Fruit fly (Drosophila melanogaster) whole organism, wandering third instar larva: Measurements from ENCODE around the gene CG14400.

Experiments used
- CrebA ChIP-seq: fragments of 200-800 bp; sonication (Bioruptor generic); optimal IDR thresholded peaks from 2 replicates; lab custom pipeline; 2016; ENCODE audit warnings: missing biosample characterization, mild to moderate bottlenecking, missing genetic modification characterization, borderline replicate concordance
- HLH106 ChIP-seq: fragments of 200-800 bp; optimal IDR thresholded peaks from 3 replicates; lab custom pipeline; 2019; ENCODE audit warnings: missing biosample characterization, mild to moderate bottlenecking, missing genetic modification characterization, moderate library complexity
- Hr83 ChIP-seq: fragments of 200-300 bp; sonication (Bioruptor generic); optimal IDR thresholded peaks from 2 replicates; lab custom pipeline; 2016; ENCODE audit warnings: missing biosample characterization, mild to moderate bottlenecking, missing genetic modification characterization, moderate library complexity; ENCODE audit not compliant: poor library complexity, severe bottlenecking
- N ChIP-seq: fragments of >200 bp; optimal IDR thresholded peaks from 2 replicates; lab custom pipeline; 2018; ENCODE audit warnings: missing biosample characterization, missing external identifiers, missing genetic modification characterization
- sv ChIP-seq: fragments of 200-800 bp; sonication (Bioruptor generic); optimal IDR thresholded peaks from 3 replicates; lab custom pipeline; 2016; ENCODE audit warnings: missing biosample characterization, missing genetic modification characterization

DNA sequence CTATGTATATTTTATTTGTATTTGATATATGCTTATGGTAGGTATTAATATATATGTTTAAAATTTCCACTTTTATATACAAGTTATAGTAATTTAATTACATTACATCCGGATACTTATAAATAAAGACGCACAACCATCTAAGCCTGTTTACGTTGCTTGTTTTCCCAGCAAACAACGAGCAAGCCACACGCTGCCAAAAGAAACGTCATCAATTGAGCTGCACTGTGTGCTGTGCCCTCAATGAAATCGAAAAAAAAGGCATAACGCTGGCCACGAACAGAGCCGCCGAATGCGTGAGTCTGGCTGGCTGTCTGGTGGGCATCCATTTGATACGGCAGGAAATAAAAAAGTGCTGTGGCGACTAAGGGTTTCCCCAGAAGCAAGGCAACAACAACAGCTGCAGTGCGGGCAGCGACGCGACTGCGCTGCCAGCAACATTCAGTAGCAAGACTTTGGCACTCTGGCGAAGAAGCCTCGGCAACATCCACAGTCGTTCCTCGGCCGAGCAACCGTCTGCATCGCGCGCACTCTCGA is 5.5 kb downstream of the CG14400 start, which contains the start of gene twit:
- TF ChIP-seq sv (no peak), HLH106 (no peak), CrebA (GFP tag; lab: Kevin White, UChicago) (no peak), Hr83 (GFP tag; lab: Kevin White, UChicago) (no peak), N (no peak)
